Worm (Caenorhabditis elegans) whole organism, late embryonic: Measurements from ENCODE around the gene cee-1.

Experiments used
- C38D4.7 ChIP-seq: fragments of 200-800 bp; sonication (Bioruptor generic); optimal IDR thresholded peaks from 2 replicates; lab custom pipeline; 2018; ENCODE audit warnings: mild to moderate bottlenecking, missing genetic modification characterization, moderate library complexity, missing compliant biosample characterization
- F13H6.1 ChIP-seq: sonication (generic microtip); optimal IDR thresholded peaks from 2 replicates; lab custom pipeline; 2016; ENCODE audit warnings: missing genetic modification characterization, missing compliant biosample characterization
- Y22D7AL.16 ChIP-seq: sonication (generic microtip); optimal IDR thresholded peaks from 2 replicates; lab custom pipeline; 2016; ENCODE audit warnings: missing genetic modification characterization, missing compliant biosample characterization
- ahr-1 ChIP-seq: sonication (generic microtip); optimal IDR thresholded peaks from 2 replicates; lab custom pipeline; 2016; ENCODE audit warnings: missing genetic modification characterization, missing compliant biosample characterization
- ama-1 ChIP-seq: fragments of 150-350 bp; optimal IDR thresholded peaks from 2 replicates; lab custom pipeline; 2014
- ceh-2 ChIP-seq: sonication (generic microtip); optimal IDR thresholded peaks from 2 replicates; lab custom pipeline; 2016; ENCODE audit warnings: missing genotype, missing genetic modification characterization, missing compliant biosample characterization
- ceh-31 ChIP-seq: sonication (generic microtip); optimal IDR thresholded peaks from 2 replicates; lab custom pipeline; 2016; ENCODE audit warnings: missing genetic modification characterization, missing compliant biosample characterization
- ceh-34 ChIP-seq: sonication (generic microtip); optimal IDR thresholded peaks from 2 replicates; lab custom pipeline; 2016; ENCODE audit warnings: mild to moderate bottlenecking, missing genetic modification characterization, missing compliant biosample characterization
- dmd-4 ChIP-seq: sonication (generic microtip); optimal IDR thresholded peaks from 2 replicates; lab custom pipeline; 2016; ENCODE audit warnings: borderline replicate concordance, missing genetic modification characterization, missing compliant biosample characterization
- elt-2 ChIP-seq: sonication (generic microtip); optimal IDR thresholded peaks from 2 replicates; lab custom pipeline; 2016; ENCODE audit warnings: missing genetic modification reagents, missing genetic modification characterization, missing compliant biosample characterization
- elt-4 ChIP-seq: sonication (generic microtip); optimal IDR thresholded peaks from 2 replicates; lab custom pipeline; 2016; ENCODE audit warnings: missing genetic modification characterization, missing compliant biosample characterization
- ets-4 ChIP-seq: sonication (generic microtip); optimal IDR thresholded peaks from 2 replicates; lab custom pipeline; 2016; ENCODE audit warnings: missing genetic modification characterization, missing compliant biosample characterization
- fax-1 ChIP-seq: sonication (generic microtip); optimal IDR thresholded peaks from 2 replicates; lab custom pipeline; 2016; ENCODE audit warnings: missing genotype, missing genetic modification characterization, missing compliant biosample characterization
- fkh-10 ChIP-seq: fragments of 150-350 bp; optimal IDR thresholded peaks from 2 replicates; lab custom pipeline; 2014; ENCODE audit warnings: missing biosample characterization, missing genetic modification reagents, missing genetic modification characterization
- hlh-13 ChIP-seq: fragments of 200-800 bp; sonication (Bioruptor generic); optimal IDR thresholded peaks from 2 replicates; lab custom pipeline; 2018; ENCODE audit warnings: mild to moderate bottlenecking, missing genetic modification characterization, missing compliant biosample characterization
- hlh-15 ChIP-seq: sonication (generic microtip); optimal IDR thresholded peaks from 2 replicates; lab custom pipeline; 2016; ENCODE audit warnings: missing genetic modification characterization, missing compliant biosample characterization
- hlh-6 ChIP-seq: sonication (generic microtip); optimal IDR thresholded peaks from 2 replicates; lab custom pipeline; 2016; ENCODE audit warnings: missing genotype, missing genetic modification characterization, missing compliant biosample characterization
- hlh-8 ChIP-seq: sonication (generic microtip); optimal IDR thresholded peaks from 2 replicates; lab custom pipeline; 2016; ENCODE audit warnings: missing genotype, missing genetic modification characterization, missing compliant biosample characterization
- lim-6 ChIP-seq: sonication (generic microtip); optimal IDR thresholded peaks from 2 replicates; lab custom pipeline; 2016; ENCODE audit warnings: missing genetic modification characterization, missing compliant biosample characterization
- mec-3 ChIP-seq: sonication (generic microtip); optimal IDR thresholded peaks from 2 replicates; lab custom pipeline; 2016; ENCODE audit warnings: borderline replicate concordance, missing genetic modification characterization, missing compliant biosample characterization
- nfya-1 ChIP-seq: sonication (generic microtip); optimal IDR thresholded peaks from 2 replicates; lab custom pipeline; 2017; ENCODE audit warnings: missing genetic modification characterization, mild to moderate bottlenecking, missing compliant biosample characterization, antibody characterized with exemption, moderate library complexity
- nhr-11 ChIP-seq: fragments of 150-350 bp; optimal IDR thresholded peaks from 2 replicates; lab custom pipeline; 2014; ENCODE audit warnings: missing biosample characterization, missing genetic modification characterization
- npax-4 ChIP-seq: sonication (generic microtip); optimal IDR thresholded peaks from 2 replicates; lab custom pipeline; 2016; ENCODE audit warnings: missing genetic modification characterization, missing compliant biosample characterization
- odd-2 ChIP-seq: sonication (generic microtip); optimal IDR thresholded peaks from 2 replicates; lab custom pipeline; 2017; ENCODE audit warnings: antibody characterized with exemption, mild to moderate bottlenecking, missing genetic modification characterization, missing compliant biosample characterization
- pag-3 ChIP-seq: sonication (generic microtip); optimal IDR thresholded peaks from 2 replicates; lab custom pipeline; 2016; ENCODE audit warnings: missing compliant biosample characterization, missing genetic modification characterization, borderline replicate concordance
- pax-1 ChIP-seq: fragments of 150-350 bp; optimal IDR thresholded peaks from 2 replicates; lab custom pipeline; 2014; ENCODE audit warnings: missing biosample characterization, missing genetic modification characterization
- pha-2 ChIP-seq: sonication (generic microtip); optimal IDR thresholded peaks from 2 replicates; lab custom pipeline; 2017; ENCODE audit warnings: mild to moderate bottlenecking, missing genetic modification characterization, missing compliant biosample characterization
- pqm-1 ChIP-seq: sonication (generic microtip); optimal IDR thresholded peaks from 2 replicates; lab custom pipeline; 2016; ENCODE audit warnings: missing genetic modification characterization, missing compliant biosample characterization
- rnt-1 ChIP-seq: sonication (generic microtip); optimal IDR thresholded peaks from 2 replicates; lab custom pipeline; 2016; ENCODE audit warnings: missing genetic modification characterization, missing compliant biosample characterization
- sox-2 ChIP-seq: fragments of 200-800 bp; sonication (Bioruptor generic); IDR thresholded peaks from 2 replicates; pipeline ENCODE4 v1.3.6; 2022; ENCODE audit warnings: missing genetic modification reagents, missing genetic modification characterization, missing compliant biosample characterization
- sox-4 ChIP-seq: sonication (generic microtip); optimal IDR thresholded peaks from 2 replicates; lab custom pipeline; 2017; ENCODE audit warnings: mild to moderate bottlenecking, missing genetic modification characterization, inconsistent platforms, missing compliant biosample characterization
- ttx-3 ChIP-seq: sonication (generic microtip); optimal IDR thresholded peaks from 2 replicates; lab custom pipeline; 2016; ENCODE audit warnings: missing genetic modification reagents, missing genetic modification characterization, missing compliant biosample characterization
- unc-3 ChIP-seq, 2 experiments: fragments of 200-800 bp in 1 of 2; sonication (Bioruptor generic) in 1 of 2; sonication (generic microtip) in 1 of 2; conservative IDR thresholded peaks in 1 of 2; optimal IDR thresholded peaks in 1 of 2; 2 replicates each; pipeline versions ENCODE4 v1.3.6 to Lab custom; 2016 to 2022; ENCODE audit warnings: missing compliant biosample characterization in 2 of 2, missing genetic modification characterization in 2 of 2, missing genetic modification reagents in 1 of 2
- unc-42 ChIP-seq: sonication (generic microtip); optimal IDR thresholded peaks from 2 replicates; lab custom pipeline; 2016; ENCODE audit warnings: missing genotype, missing genetic modification characterization, missing compliant biosample characterization
- unc-86 ChIP-seq: sonication (generic microtip); optimal IDR thresholded peaks from 2 replicates; lab custom pipeline; 2016; ENCODE audit warnings: missing genetic modification characterization, missing compliant biosample characterization
- ztf-16 ChIP-seq: sonication (generic microtip); optimal IDR thresholded peaks from 2 replicates; lab custom pipeline; 2017; ENCODE audit warnings: missing genetic modification characterization, missing compliant biosample characterization

The cee-1 gene

ce11 chrIII:4930154-4930679 lies 17.7 kb downstream of the cee-1 start, which contains the start of gene set-2 (continued):
- TF ChIP-seq F13H6.1 (tag; lab: Kevin White, UChicago) (peak; percentile 33), pag-3 (no peak), hlh-8 (tag; lab: Kevin White, UChicago) (peak; percentile 60), fax-1 (peak; percentile 62), nfya-1 (peak; percentile 32), sox-2 (no peak), ets-4 (tag; lab: Kevin White, UChicago) (peak; percentile 91), pax-1 (tag; lab: Kevin White, UChicago) (no peak), ahr-1 (tag; lab: Kevin White, UChicago) (peak; percentile 34), fkh-10 (GFP tag; lab: Kevin White, UChicago) (no peak), ceh-2 (tag; lab: Kevin White, UChicago) (peak; percentile 92), unc-42 (tag; lab: Kevin White, UChicago) (peak; percentile 24), hlh-15 (no peak), dmd-4 (no peak), mec-3 (tag; lab: Kevin White, UChicago) (peak; percentile 74), ztf-16 (tag; lab: Kevin White, UChicago) (no peak)
- TF ChIP-seq, all 69 proteins: peak for 25

- TF ChIP-seq unc-42 (tag; lab: Kevin White, UChicago) = no peak
- TF ChIP-seq fax-1 = no peak
- no peak for TF ChIP-seq ceh-34 (tag; lab: Kevin White, UChicago)
- TF ChIP-seq ttx-3 (tag; lab: Kevin White, UChicago) = no peak
Observed at ce11 chrIII:4932203-4932699, 19.8 kb downstream of the cee-1 start, which contains the start of the genes C26E6.12 and eri-9. C26E6.12 (minus strand) TSS chrIII:4932253. eri-9 (plus strand) TSS chrIII:4932450.

ce11 chrIII:4934896-4935628 lies 22.6 kb downstream of the cee-1 start, which contains the start of gene mrps-18C:
mrps-18C (plus strand) TSS chrIII:4935578.
- no peak for TF ChIP-seq F13H6.1 (tag; lab: Kevin White, UChicago)
- no peak for TF ChIP-seq odd-2 (tag; lab: Kevin White, UChicago)
- TF ChIP-seq C38D4.7 = no peak
- TF ChIP-seq hlh-13 (GFP tag; lab: Kevin White, UChicago) = no peak
- TF ChIP-seq ceh-31 (tag; lab: Kevin White, UChicago) = no peak
- TF ChIP-seq fkh-10 (GFP tag; lab: Kevin White, UChicago) = no peak
- no peak for TF ChIP-seq sox-4 (tag; lab: Kevin White, UChicago)

- TF ChIP-seq hlh-6 (no peak), unc-86 (tag; lab: Kevin White, UChicago) (no peak), ceh-34 (tag; lab: Kevin White, UChicago) (no peak), pqm-1 (tag; lab: Kevin White, UChicago) (no peak), elt-2 (tag; lab: Kevin White, UChicago) (no peak), lim-6 (tag; lab: Kevin White, UChicago) (no peak), elt-4 (tag; lab: Kevin White, UChicago) (no peak), F13H6.1 (tag; lab: Kevin White, UChicago) (no peak), unc-3 (GFP tag; conservative IDR thresholded peaks at IDR 0.05; lab: Robert Waterston, UW) (no peak), unc-3 (tag; optimal IDR thresholded peaks at IDR 0.05; lab: Kevin White, UChicago) (no peak), nhr-11 (no peak), ahr-1 (tag; lab: Kevin White, UChicago) (no peak)
Observed at ce11 chrIII:4937022-4937421, 24.5 kb downstream of the cee-1 start, which contains the start of gene fsn-1. fsn-1 (plus strand) TSS chrIII:4937322.

- no peak for TF ChIP-seq rnt-1 (tag; lab: Kevin White, UChicago)
- no peak for TF ChIP-seq ceh-31 (tag; lab: Kevin White, UChicago)
- TF ChIP-seq ama-1 (lab: Kevin White, UChicago) = no peak
- TF ChIP-seq hlh-6 = no peak
- no peak for TF ChIP-seq Y22D7AL.16
- TF ChIP-seq pha-2 (tag; lab: Kevin White, UChicago) = no peak
- no peak for TF ChIP-seq npax-4 (tag; lab: Kevin White, UChicago)
- TF ChIP-seq, all 69 proteins: peak for 0
Observed at ce11 chrIII:4939267-4939666, 26.8 kb downstream of the cee-1 start, which contains the start of gene rpb-2. rpb-2 (plus strand) TSS chrIII:4939567.
